Worm (Caenorhabditis elegans): ENCODE data around the gene wdfy-3.

ce11 chrIV:12616943-12617689 lies 36.1 kb upstream of the wdfy-3 start:
- TF ChIP-seq F13C5.2 (tag; optimal IDR thresholded peaks at IDR 0.05) (no peak), pes-1 (GFP tag; IDR thresholded peaks at IDR 0.05) (no peak; the same call in 1 of the 2 replicates), ama-1 (optimal IDR thresholded peaks at IDR 0.05) (no peak), flt-1 (GFP tag; IDR thresholded peaks at IDR 0.05) (no peak), hnd-1 (tag; optimal IDR thresholded peaks at IDR 0.05) (no peak)
